Worm (Caenorhabditis elegans) whole organism, early embryonic: ENCODE data around the gene srj-6.

Source experiments
- B0310.2 ChIP-seq: sonication (generic microtip); optimal IDR thresholded peaks from 2 replicates; lab custom pipeline; 2016; ENCODE audit warnings: mild to moderate bottlenecking, missing genetic modification characterization, missing compliant biosample characterization
- F13C5.2 ChIP-seq: sonication (generic microtip); optimal IDR thresholded peaks from 2 replicates; lab custom pipeline; 2017; ENCODE audit warnings: mild to moderate bottlenecking, missing genetic modification characterization, inconsistent platforms, missing compliant biosample characterization
- aly-1 ChIP-seq: sonication (generic microtip); optimal IDR thresholded peaks from 2 replicates; lab custom pipeline; 2016; ENCODE audit warnings: missing genetic modification characterization, missing compliant biosample characterization
- ama-1 ChIP-seq: fragments of 150-350 bp; optimal IDR thresholded peaks from 2 replicates; lab custom pipeline; 2014
- ceh-13 ChIP-seq: fragments of 200-800 bp; sonication (Bioruptor generic); optimal IDR thresholded peaks from 2 replicates; lab custom pipeline; 2018; ENCODE audit warnings: mild to moderate bottlenecking, missing genetic modification characterization, missing compliant biosample characterization
- ceh-36 ChIP-seq: sonication (generic microtip); optimal IDR thresholded peaks from 2 replicates; lab custom pipeline; 2016; ENCODE audit warnings: missing genetic modification characterization, inconsistent platforms, missing compliant biosample characterization
- ets-7 ChIP-seq: sonication (generic microtip); optimal IDR thresholded peaks from 2 replicates; lab custom pipeline; 2016; ENCODE audit warnings: missing genotype, missing genetic modification characterization, missing compliant biosample characterization
- flt-1 ChIP-seq: fragments of 200-800 bp; sonication (Bioruptor generic); IDR thresholded peaks from 2 replicates; pipeline ENCODE4 v1.3.6; 2022; ENCODE audit warnings: missing genetic modification characterization, missing compliant biosample characterization
- hmbx-1 ChIP-seq: sonication (generic microtip); optimal IDR thresholded peaks from 2 replicates; lab custom pipeline; 2016; ENCODE audit warnings: mild to moderate bottlenecking, missing genetic modification characterization, missing compliant biosample characterization
- hmg-4 ChIP-seq: fragments of 200-800 bp; sonication (Bioruptor generic); optimal IDR thresholded peaks from 2 replicates; lab custom pipeline; 2018; ENCODE audit warnings: mild to moderate bottlenecking, missing genetic modification characterization, missing compliant biosample characterization
- hnd-1 ChIP-seq: sonication (generic microtip); optimal IDR thresholded peaks from 2 replicates; lab custom pipeline; 2016; ENCODE audit warnings: missing genetic modification characterization, missing compliant biosample characterization
- pes-1 ChIP-seq: fragments of 200-800 bp; sonication (Bioruptor generic); IDR thresholded peaks from 2 replicates; pipeline ENCODE4 v1.3.6; 2022; ENCODE audit warnings: missing genetic modification reagents, missing genetic modification characterization, missing compliant biosample characterization
- scrt-1 ChIP-seq: fragments of 200-800 bp; sonication (Bioruptor generic); IDR thresholded peaks from 2 replicates; pipeline ENCODE4 v1.3.6; 2022; ENCODE audit warnings: missing genetic modification characterization, missing compliant biosample characterization
- sea-1 ChIP-seq: fragments of 200-800 bp; sonication (Bioruptor generic); conservative IDR thresholded peaks from 2 replicates; pipeline ENCODE4 v1.3.6; 2022; ENCODE audit warnings: missing genetic modification characterization, missing compliant biosample characterization
- tbx-11 ChIP-seq: fragments of 200-800 bp; sonication (Bioruptor generic); IDR thresholded peaks from 2 replicates; pipeline ENCODE4 v1.3.6; 2022; ENCODE audit warnings: missing genetic modification characterization, missing compliant biosample characterization
- tbx-37 ChIP-seq: fragments of 200-800 bp; sonication (Bioruptor generic); conservative IDR thresholded peaks from 2 replicates; pipeline ENCODE4 v1.3.6; 2022; ENCODE audit warnings: missing genetic modification reagents, missing genetic modification characterization, missing compliant biosample characterization
- tra-4 ChIP-seq: sonication (generic microtip); optimal IDR thresholded peaks from 2 replicates; lab custom pipeline; 2017; ENCODE audit warnings: missing genetic modification characterization, missing compliant biosample characterization

srj-6 gene

ce11 chrV:674213-674612 is 19.9 kb upstream of the srj-6 start, which contains the start of gene sru-25:
sru-25 (minus strand) TSS chrV:674313.
- TF ChIP-seq hnd-1 (tag; lab: Kevin White, UChicago), result no peak
- no peak for TF ChIP-seq flt-1
- TF ChIP-seq ceh-36 (tag; lab: Kevin White, UChicago), result no peak
- TF ChIP-seq ets-7 (tag; lab: Kevin White, UChicago), result no peak
- no peak for TF ChIP-seq ama-1
- no peak for TF ChIP-seq sea-1 (GFP tag; lab: Robert Waterston, UW)
- TF ChIP-seq tra-4 (tag; lab: Kevin White, UChicago), result no peak
- no peak for TF ChIP-seq F13C5.2 (tag; lab: Kevin White, UChicago)
- no peak for TF ChIP-seq scrt-1 (GFP tag; lab: Robert Waterston, UW)
- no peak for TF ChIP-seq B0310.2 (tag; lab: Kevin White, UChicago)
- TF ChIP-seq hmg-4, result no peak
- TF ChIP-seq tbx-37 (GFP tag; lab: Robert Waterston, UW), result no peak
- no peak for TF ChIP-seq hmbx-1 (tag; lab: Kevin White, UChicago)
- TF ChIP-seq pes-1 (GFP tag; lab: Robert Waterston, UW), result no peak
- TF ChIP-seq tbx-11 (GFP tag; lab: Robert Waterston, UW), result no peak
- TF ChIP-seq aly-1 (tag; lab: Kevin White, UChicago), result no peak

ce11 chrV:671342-671741 is 17.0 kb upstream of the srj-6 start, which contains the start of gene sru-24:
sru-24 (minus strand) TSS chrV:671442.
- no peak for TF ChIP-seq tbx-11 (GFP tag; lab: Robert Waterston, UW)
- no peak for TF ChIP-seq sea-1 (GFP tag; lab: Robert Waterston, UW)
- no peak for TF ChIP-seq hmbx-1 (tag; lab: Kevin White, UChicago)
- TF ChIP-seq ceh-13 (GFP tag; lab: Kevin White, UChicago), result no peak
- no peak for TF ChIP-seq hnd-1 (tag; lab: Kevin White, UChicago)
- no peak for TF ChIP-seq F13C5.2 (tag; lab: Kevin White, UChicago)
- TF ChIP-seq flt-1, result no peak
- no peak for TF ChIP-seq tbx-37 (GFP tag; lab: Robert Waterston, UW)
- no peak for TF ChIP-seq hmg-4
- TF ChIP-seq ets-7 (tag; lab: Kevin White, UChicago), result no peak

ce11 chrV:667459-667858 is 13.2 kb upstream of the srj-6 start, which contains the start of gene nhr-180:
nhr-180 (minus strand) TSS chrV:667510.
- TF ChIP-seq ama-1 (no peak), tbx-37 (GFP tag; lab: Robert Waterston, UW) (no peak), aly-1 (tag; lab: Kevin White, UChicago) (no peak), hmbx-1 (tag; lab: Kevin White, UChicago) (no peak), ceh-36 (tag; lab: Kevin White, UChicago) (no peak), B0310.2 (tag; lab: Kevin White, UChicago) (no peak)

ce11 chrV:664337-664847 is 10.1 kb upstream of the srj-6 start, which contains the start of the genes F31F4.11 and srh-266:
F31F4.11 (minus strand) TSS chrV:664437.
srh-266 (plus strand) TSS chrV:664797.
- TF ChIP-seq ceh-36 (tag; lab: Kevin White, UChicago) (no peak), flt-1 (no peak), sea-1 (GFP tag; lab: Robert Waterston, UW) (no peak), hmbx-1 (tag; lab: Kevin White, UChicago) (no peak), hnd-1 (tag; lab: Kevin White, UChicago) (no peak), ama-1 (no peak), hmg-4 (no peak), tbx-37 (GFP tag; lab: Robert Waterston, UW) (no peak), tbx-11 (GFP tag; lab: Robert Waterston, UW) (no peak), B0310.2 (tag; lab: Kevin White, UChicago) (no peak), aly-1 (tag; lab: Kevin White, UChicago) (no peak), F13C5.2 (tag; lab: Kevin White, UChicago) (no peak), tra-4 (tag; lab: Kevin White, UChicago) (no peak), scrt-1 (GFP tag; lab: Robert Waterston, UW) (no peak)

ce11 chrV:660210-660609 is 5.9 kb upstream of the srj-6 start, which contains the start of gene F31F4.17:
F31F4.17 (minus strand) TSS chrV:660310.
- TF ChIP-seq hmbx-1 (tag; lab: Kevin White, UChicago), result no peak
- TF ChIP-seq ceh-36 (tag; lab: Kevin White, UChicago), result no peak
- no peak for TF ChIP-seq B0310.2 (tag; lab: Kevin White, UChicago)
- TF ChIP-seq sea-1 (GFP tag; lab: Robert Waterston, UW), result no peak
- TF ChIP-seq scrt-1 (GFP tag; lab: Robert Waterston, UW), result no peak
- no peak for TF ChIP-seq F13C5.2 (tag; lab: Kevin White, UChicago)
- no peak for TF ChIP-seq flt-1
- TF ChIP-seq hnd-1 (tag; lab: Kevin White, UChicago), result no peak
- no peak for TF ChIP-seq ets-7 (tag; lab: Kevin White, UChicago)
- TF ChIP-seq ama-1, result no peak
- no peak for TF ChIP-seq tra-4 (tag; lab: Kevin White, UChicago)
- no peak for TF ChIP-seq tbx-37 (GFP tag; lab: Robert Waterston, UW)
- no peak for TF ChIP-seq tbx-11 (GFP tag; lab: Robert Waterston, UW)
- no peak for TF ChIP-seq ceh-13 (GFP tag; lab: Kevin White, UChicago)
- TF ChIP-seq pes-1 (GFP tag; lab: Robert Waterston, UW), result no peak
- no peak for TF ChIP-seq aly-1 (tag; lab: Kevin White, UChicago)

ce11 chrV:658140-658539 is 3.8 kb upstream of the srj-6 start:
- TF ChIP-seq tbx-37 (GFP tag; lab: Robert Waterston, UW) (peak; percentile 75), tbx-11 (GFP tag; lab: Robert Waterston, UW) (peak; percentile 45; the same call in 1 of the 2 replicates)

ce11 chrV:657678-658077 is 3.4 kb upstream of the srj-6 start, which contains the start of gene srh-246:
srh-246 (minus strand) TSS chrV:657778.
- no peak for TF ChIP-seq sea-1 (GFP tag; lab: Robert Waterston, UW)
- TF ChIP-seq tbx-37 (GFP tag; lab: Robert Waterston, UW), result no peak
- TF ChIP-seq B0310.2 (tag; lab: Kevin White, UChicago), result no peak
- no peak for TF ChIP-seq ama-1
- no peak for TF ChIP-seq ceh-36 (tag; lab: Kevin White, UChicago)
- no peak for TF ChIP-seq hnd-1 (tag; lab: Kevin White, UChicago)
- no peak for TF ChIP-seq pes-1 (GFP tag; lab: Robert Waterston, UW)
- no peak for TF ChIP-seq tra-4 (tag; lab: Kevin White, UChicago)
- no peak for TF ChIP-seq ceh-13 (GFP tag; lab: Kevin White, UChicago)
- TF ChIP-seq ets-7 (tag; lab: Kevin White, UChicago), result no peak
- no peak for TF ChIP-seq hmg-4
- TF ChIP-seq flt-1, result no peak
- no peak for TF ChIP-seq hmbx-1 (tag; lab: Kevin White, UChicago)
- TF ChIP-seq F13C5.2 (tag; lab: Kevin White, UChicago), result no peak
- TF ChIP-seq scrt-1 (GFP tag; lab: Robert Waterston, UW), result no peak
- no peak for TF ChIP-seq aly-1 (tag; lab: Kevin White, UChicago)
- TF ChIP-seq tbx-11 (GFP tag; lab: Robert Waterston, UW), result no peak
